Fruit fly (Drosophila melanogaster) whole organism, adult: Measurements from ENCODE around the gene mbo.

ENCODE experiments used
- CG11617 ChIP-seq: fragments of 200-800 bp; sonication (Bioruptor generic); optimal IDR thresholded peaks from 2 replicates; lab custom pipeline; 2017; ENCODE audit warnings: mild to moderate bottlenecking, missing biosample characterization, missing genetic modification reagents, missing genetic modification characterization
- CG12768 ChIP-seq: fragments of 200-800 bp; sonication (Bioruptor generic); optimal IDR thresholded peaks from 2 replicates; lab custom pipeline; 2017; ENCODE audit warnings: missing biosample characterization, missing genetic modification characterization, mild to moderate bottlenecking, moderate library complexity, missing genetic modification reagents
- CG14711 ChIP-seq: fragments of 200-800 bp; sonication (Bioruptor generic); optimal IDR thresholded peaks from 2 replicates; lab custom pipeline; 2018; ENCODE audit warnings: missing biosample characterization, mild to moderate bottlenecking, missing genetic modification characterization, moderate library complexity
- CG1620 ChIP-seq: fragments of 200-800 bp; sonication (Bioruptor generic); optimal IDR thresholded peaks from 2 replicates; lab custom pipeline; 2016; ENCODE audit warnings: missing biosample characterization, missing genetic modification characterization
- CG33017 ChIP-seq: fragments of 200-800 bp; sonication (Bioruptor generic); optimal IDR thresholded peaks from 2 replicates; lab custom pipeline; 2018; ENCODE audit warnings: missing biosample characterization, mild to moderate bottlenecking, missing genetic modification characterization, moderate library complexity
- CG5204 ChIP-seq: fragments of 200-800 bp; sonication (Bioruptor generic); optimal IDR thresholded peaks from 2 replicates; lab custom pipeline; 2016; ENCODE audit warnings: missing biosample characterization, missing genetic modification characterization
- CG7045 ChIP-seq: fragments of 200-800 bp; sonication (Bioruptor generic); optimal IDR thresholded peaks from 2 replicates; lab custom pipeline; 2017; ENCODE audit warnings: missing biosample characterization, mild to moderate bottlenecking, missing genetic modification characterization
- CG7101 ChIP-seq: fragments of 200-800 bp; sonication (Bioruptor generic); optimal IDR thresholded peaks from 2 replicates; lab custom pipeline; 2018; ENCODE audit warnings: missing biosample characterization, mild to moderate bottlenecking, missing genetic modification characterization, moderate library complexity
- Clk ChIP-seq: fragments of 200-800 bp; sonication (Bioruptor generic); optimal IDR thresholded peaks from 2 replicates; lab custom pipeline; 2017; ENCODE audit warnings: missing biosample characterization, missing genetic modification characterization
- Crg-1 ChIP-seq: fragments of 200-800 bp; sonication (Bioruptor generic); optimal IDR thresholded peaks from 2 replicates; lab custom pipeline; 2016; ENCODE audit warnings: missing biosample characterization, missing genetic modification characterization
- Hr96 ChIP-seq: fragments of 200-800 bp; sonication (Bioruptor generic); optimal IDR thresholded peaks from 2 replicates; lab custom pipeline; 2016; ENCODE audit warnings: missing biosample characterization, missing genetic modification characterization
- Mnt ChIP-seq: fragments of 200-800 bp; sonication (Bioruptor generic); optimal IDR thresholded peaks from 2 replicates; lab custom pipeline; 2016; ENCODE audit warnings: missing biosample characterization, mild to moderate bottlenecking, missing genetic modification characterization
- bab1 ChIP-seq: fragments of 200-800 bp; sonication (Bioruptor generic); optimal IDR thresholded peaks from 3 replicates; lab custom pipeline; 2019; ENCODE audit warnings: missing biosample characterization, mild to moderate bottlenecking, missing genetic modification characterization, moderate library complexity
- cic ChIP-seq: fragments of 200-800 bp; sonication (Bioruptor generic); optimal IDR thresholded peaks from 2 replicates; lab custom pipeline; 2017; ENCODE audit warnings: missing biosample characterization, mild to moderate bottlenecking, missing genetic modification characterization, moderate library complexity
- cnc ChIP-seq, 2 experiments: fragments of >200 bp; optimal IDR thresholded peaks; 2 replicates each; lab custom pipeline; 2017
- kay ChIP-seq: fragments of 200-800 bp; sonication (Bioruptor generic); peaks from one replicate; lab custom pipeline; 2016; ENCODE audit warnings: missing biosample characterization, missing genetic modification characterization, borderline replicate concordance
- ovo ChIP-seq: fragments of 200-800 bp; sonication (Bioruptor generic); optimal IDR thresholded peaks from 2 replicates; lab custom pipeline; 2016; ENCODE audit warnings: missing biosample characterization, missing genetic modification characterization
- pad ChIP-seq: fragments of 200-800 bp; sonication (Bioruptor generic); optimal IDR thresholded peaks from 3 replicates; lab custom pipeline; 2017; ENCODE audit warnings: missing biosample characterization, missing genetic modification characterization, mild to moderate bottlenecking, moderate library complexity, missing genetic modification reagents
- tj ChIP-seq: fragments of 200-800 bp; sonication (Bioruptor generic); optimal IDR thresholded peaks from 3 replicates; lab custom pipeline; 2017; ENCODE audit warnings: missing biosample characterization, mild to moderate bottlenecking, missing genetic modification characterization, moderate library complexity
- toe ChIP-seq: fragments of 200-800 bp; sonication (Bioruptor generic); optimal IDR thresholded peaks from 2 replicates; lab custom pipeline; 2016; ENCODE audit warnings: missing biosample characterization, missing genetic modification characterization

mbo gene

dm6 chr3R:12666206-12666834 is 12.5 kb downstream of the mbo start:
- TF ChIP-seq CG1620 (no peak), tj (GFP tag; lab: Kevin White, UChicago) (no peak), CG33017 (tag; lab: Kevin White, UChicago) (no peak), ovo (GFP tag; lab: Kevin White, UChicago) (no peak), Clk (GFP tag; lab: Kevin White, UChicago) (no peak), cnc (optimal IDR thresholded peaks at IDR 0.05; lab: Kevin White, UChicago) (no peak)

DNA sequence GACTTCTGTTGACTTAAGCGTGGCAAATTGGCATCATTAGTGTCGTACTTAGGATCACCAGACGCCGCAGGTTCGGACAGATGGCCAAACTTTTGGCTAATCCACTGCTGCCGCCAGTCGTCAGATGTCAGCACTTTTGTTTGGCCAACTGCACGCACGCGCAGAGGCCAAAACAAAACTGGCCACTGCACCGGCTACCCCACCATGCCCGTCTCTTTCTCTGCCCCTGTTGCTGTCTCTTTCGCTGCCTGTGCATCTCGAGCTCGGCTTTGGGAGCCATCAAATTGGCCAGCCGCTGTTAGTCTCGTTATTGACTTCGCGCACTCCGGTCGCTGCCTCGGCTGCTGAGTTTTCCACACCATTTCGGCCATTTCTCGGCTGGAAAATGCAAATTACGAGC is 16.3 kb downstream of the mbo start, which contains the start of gene CG14395:
TSS of gene CG14395 (plus strand) at position 301 of the 400 bp plus-strand sequence.
- no peak for TF ChIP-seq Clk (GFP tag; lab: Kevin White, UChicago)
- no peak for TF ChIP-seq cic (GFP tag; lab: Kevin White, UChicago)
- no peak for TF ChIP-seq bab1 (GFP tag; lab: Kevin White, UChicago)
- no peak for TF ChIP-seq Crg-1 (GFP tag; lab: Kevin White, UChicago)
- TF ChIP-seq Hr96 (GFP tag; lab: Kevin White, UChicago) = no peak
- TF ChIP-seq CG7045 (GFP tag; lab: Kevin White, UChicago) = no peak
- no peak for TF ChIP-seq CG14711 (tag; lab: Kevin White, UChicago)
- TF ChIP-seq toe = no peak

- TF ChIP-seq CG14711 (tag; lab: Kevin White, UChicago) (no peak), CG11617 (no peak), ovo (GFP tag; lab: Kevin White, UChicago) (no peak), Crg-1 (GFP tag; lab: Kevin White, UChicago) (no peak), toe (no peak), cic (GFP tag; lab: Kevin White, UChicago) (no peak), CG7101 (tag; lab: Kevin White, UChicago) (no peak), CG1620 (no peak), bab1 (GFP tag; lab: Kevin White, UChicago) (no peak), cnc (optimal IDR thresholded peaks at IDR 0.05; lab: Kevin White, UChicago) (no peak), CG12768 (GFP tag; lab: Kevin White, UChicago) (no peak), CG33017 (tag; lab: Kevin White, UChicago) (no peak), CG7045 (GFP tag; lab: Kevin White, UChicago) (no peak), Clk (GFP tag; lab: Kevin White, UChicago) (no peak), CG5204 (GFP tag; lab: Kevin White, UChicago) (no peak), Mnt (GFP tag; lab: Kevin White, UChicago) (no peak)
Observed at dm6 chr3R:12656946-12657566, 21.8 kb downstream of the mbo start.

DNA sequence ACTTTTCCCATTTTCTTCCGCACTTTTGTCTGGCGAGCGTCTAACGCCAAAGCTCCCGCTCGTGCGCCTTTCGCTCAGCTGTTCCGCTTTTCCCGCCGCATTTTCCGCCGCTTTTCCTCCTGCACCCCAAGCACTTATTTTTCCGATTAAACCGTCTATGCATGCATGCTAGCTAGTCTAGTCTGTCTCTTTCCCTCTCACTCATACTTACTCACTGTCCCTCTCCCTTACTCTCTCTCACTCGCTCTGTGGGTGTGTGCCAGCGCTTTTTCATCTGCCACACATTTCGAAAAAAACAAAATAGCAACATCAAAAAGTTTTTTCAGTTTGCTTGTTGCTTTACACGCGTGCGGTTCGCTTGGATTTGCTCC is 24.6 kb downstream of the mbo start, which contains the start of gene CG6225:
TSS of gene CG6225 (plus strand) at position 325 of the 371 bp plus-strand sequence.
- no peak for TF ChIP-seq Hr96 (GFP tag; lab: Kevin White, UChicago)
- TF ChIP-seq Clk (GFP tag; lab: Kevin White, UChicago) = no peak
- no peak for TF ChIP-seq CG1620
- no peak for TF ChIP-seq kay (GFP tag; lab: Kevin White, UChicago)
- no peak for TF ChIP-seq tj (GFP tag; lab: Kevin White, UChicago)
- TF ChIP-seq cnc (optimal IDR thresholded peaks at IDR 0.05; lab: Kevin White, UChicago) = no peak
- no peak for TF ChIP-seq CG11617
- TF ChIP-seq Crg-1 (GFP tag; lab: Kevin White, UChicago) = no peak
- no peak for TF ChIP-seq toe
- no peak for TF ChIP-seq CG7101 (tag; lab: Kevin White, UChicago)
- TF ChIP-seq CG7045 (GFP tag; lab: Kevin White, UChicago) = no peak
- TF ChIP-seq CG33017 (tag; lab: Kevin White, UChicago) = no peak
- no peak for TF ChIP-seq cic (GFP tag; lab: Kevin White, UChicago)
- TF ChIP-seq CG12768 (GFP tag; lab: Kevin White, UChicago) = no peak

DNA sequence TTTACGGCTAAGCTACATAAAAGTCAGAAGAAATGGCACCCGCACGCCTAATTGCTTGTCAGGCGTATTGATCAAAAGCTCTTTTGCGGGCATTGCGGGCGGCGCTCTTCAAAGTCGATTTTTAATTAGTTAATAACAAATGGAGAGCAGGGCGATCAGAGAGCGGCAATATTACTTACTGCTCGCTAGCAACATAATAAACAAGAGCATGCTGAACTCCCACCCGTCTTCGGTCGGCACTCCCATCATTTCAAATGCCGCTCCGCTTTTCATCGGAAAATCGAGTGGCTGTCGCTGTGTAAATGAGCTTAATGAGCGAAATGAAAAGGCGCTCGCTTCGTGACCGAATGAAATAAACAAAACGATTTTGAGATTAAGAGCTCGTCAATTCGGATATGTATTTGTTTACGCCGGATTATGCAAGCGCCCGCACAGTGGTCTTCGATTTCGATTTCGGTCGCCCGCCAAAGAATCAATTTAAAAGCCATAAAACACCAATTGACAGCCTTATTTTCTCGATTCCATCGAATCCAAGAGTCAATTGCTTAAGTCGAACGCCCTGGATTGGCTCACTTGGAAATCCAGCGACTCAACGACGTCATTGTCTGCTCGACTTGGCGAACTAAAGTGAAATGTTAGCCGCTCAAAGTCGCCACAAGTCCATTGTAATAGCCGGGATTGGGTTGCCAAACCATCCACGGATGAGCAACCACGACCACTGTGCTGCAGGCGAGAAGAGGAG is 25.2 kb downstream of the mbo start:
- TF ChIP-seq CG11617 = no peak
- TF ChIP-seq bab1 (GFP tag; lab: Kevin White, UChicago) = no peak
- TF ChIP-seq CG33017 (tag; lab: Kevin White, UChicago) = peak; percentile 47
- TF ChIP-seq Clk (GFP tag; lab: Kevin White, UChicago) = no peak
- TF ChIP-seq cic (GFP tag; lab: Kevin White, UChicago) = no peak
- peak; percentile 41 for TF ChIP-seq CG7045 (GFP tag; lab: Kevin White, UChicago)
- peak; percentile 66 for TF ChIP-seq Hr96 (GFP tag; lab: Kevin White, UChicago)
- peak; percentile 6 for TF ChIP-seq tj (GFP tag; lab: Kevin White, UChicago)
- TF ChIP-seq CG1620 = no peak
- peak; percentile 40 for TF ChIP-seq toe
- no peak for TF ChIP-seq ovo (GFP tag; lab: Kevin White, UChicago)
- TF ChIP-seq CG7101 (tag; lab: Kevin White, UChicago) = peak; percentile 33
- peak; percentile 55 for TF ChIP-seq CG5204 (GFP tag; lab: Kevin White, UChicago)
- peak; percentile 27 for TF ChIP-seq CG14711 (tag; lab: Kevin White, UChicago)
- TF ChIP-seq Crg-1 (GFP tag; lab: Kevin White, UChicago) = no peak
- no peak for TF ChIP-seq kay (GFP tag; lab: Kevin White, UChicago)
- TF ChIP-seq CG12768 (GFP tag; lab: Kevin White, UChicago) = peak; percentile 46
- TF ChIP-seq cnc (optimal IDR thresholded peaks at IDR 0.05; lab: Kevin White, UChicago) = no peak
- TF ChIP-seq Mnt (GFP tag; lab: Kevin White, UChicago) = no peak
- peak; percentile 30 for TF ChIP-seq pad
